Worm (Caenorhabditis elegans) whole organism, mixed stage, embryonic: ENCODE data around the gene srw-56.
"Not testable (repeated sequence)": the region's sequence is repeated elsewhere in the genome, so short reads cannot be mapped to it uniquely, and the experiment has no call there.

ENCODE experiments used
- M03D4.4 ChIP-seq: sonication (generic microtip); optimal IDR thresholded peaks from 2 replicates; lab custom pipeline; 2017; ENCODE audit warnings: mild to moderate bottlenecking, missing genetic modification characterization, missing compliant biosample characterization
- blmp-1 ChIP-seq: fragments of 150-350 bp; optimal IDR thresholded peaks from 2 replicates; lab custom pipeline; 2014; ENCODE audit warnings: missing biosample characterization, missing genetic modification characterization
- ceh-39 ChIP-seq: fragments of 150-350 bp; optimal IDR thresholded peaks from 2 replicates; lab custom pipeline; 2014; ENCODE audit warnings: missing biosample characterization, missing genetic modification characterization
- ceh-43 ChIP-seq: fragments of 200-800 bp; sonication (Bioruptor generic); optimal IDR thresholded peaks from 2 replicates; lab custom pipeline; 2018; ENCODE audit warnings: mild to moderate bottlenecking, missing genetic modification characterization, moderate library complexity, missing compliant biosample characterization
- ceh-83 ChIP-seq: fragments of 200-800 bp; sonication (Bioruptor generic); optimal IDR thresholded peaks from 2 replicates; lab custom pipeline; 2018; ENCODE audit warnings: mild to moderate bottlenecking, missing genetic modification characterization, missing compliant biosample characterization
- ces-1 ChIP-seq: fragments of 150-350 bp; optimal IDR thresholded peaks from 2 replicates; lab custom pipeline; 2014; ENCODE audit warnings: missing biosample characterization, missing genetic modification reagents, missing genetic modification characterization
- cnd-1 ChIP-seq: fragments of 200-800 bp; sonication (Bioruptor generic); optimal IDR thresholded peaks from 2 replicates; lab custom pipeline; 2018; ENCODE audit warnings: mild to moderate bottlenecking, missing genetic modification characterization, missing compliant biosample characterization
- drap-1 ChIP-seq: fragments of 200-800 bp; sonication (Bioruptor generic); optimal IDR thresholded peaks from 3 replicates; lab custom pipeline; 2018; ENCODE audit warnings: mild to moderate bottlenecking, missing genetic modification characterization, missing compliant biosample characterization
- elt-1 ChIP-seq: sonication (generic microtip); optimal IDR thresholded peaks from 2 replicates; lab custom pipeline; 2017; ENCODE audit warnings: missing genetic modification characterization, mild to moderate bottlenecking, missing compliant biosample characterization, antibody characterized with exemption, moderate library complexity, borderline replicate concordance; ENCODE audit not compliant: insufficient read depth
- elt-3 ChIP-seq: fragments of 150-350 bp; optimal IDR thresholded peaks from 2 replicates; lab custom pipeline; 2014; ENCODE audit warnings: missing biosample characterization, missing genetic modification characterization
- flh-1 ChIP-seq: fragments of 200-800 bp; sonication (Bioruptor generic); optimal IDR thresholded peaks from 2 replicates; lab custom pipeline; 2018; ENCODE audit warnings: mild to moderate bottlenecking, missing genetic modification characterization, moderate library complexity, missing compliant biosample characterization
- ham-2 ChIP-seq: fragments of 200-800 bp; sonication (Bioruptor generic); optimal IDR thresholded peaks from 2 replicates; lab custom pipeline; 2018; ENCODE audit warnings: mild to moderate bottlenecking, missing genetic modification characterization, missing compliant biosample characterization
- hlh-1 ChIP-seq: fragments of 150-350 bp; optimal IDR thresholded peaks from 2 replicates; lab custom pipeline; 2014; ENCODE audit warnings: missing biosample characterization, missing genetic modification reagents, missing genetic modification characterization
- mab-5 ChIP-seq: fragments of 150-350 bp; optimal IDR thresholded peaks from 2 replicates; lab custom pipeline; 2014; ENCODE audit warnings: missing biosample characterization, missing genetic modification characterization
- mep-1 ChIP-seq: fragments of 150-350 bp; optimal IDR thresholded peaks from 2 replicates; lab custom pipeline; 2017; ENCODE audit warnings: missing biosample characterization, missing genetic modification reagents, missing genetic modification characterization, inconsistent platforms
- nhr-12 ChIP-seq: fragments of 150-350 bp; optimal IDR thresholded peaks from 2 replicates; lab custom pipeline; 2014; ENCODE audit warnings: missing biosample characterization, missing genetic modification characterization
- nhr-2 ChIP-seq: fragments of 150-350 bp; optimal IDR thresholded peaks from 2 replicates; lab custom pipeline; 2014; ENCODE audit warnings: missing biosample characterization, missing genetic modification characterization
- nhr-237 ChIP-seq: fragments of 150-350 bp; optimal IDR thresholded peaks from 2 replicates; lab custom pipeline; 2014; ENCODE audit warnings: missing biosample characterization, missing genetic modification characterization
- nhr-28 ChIP-seq: fragments of 150-350 bp; optimal IDR thresholded peaks from 2 replicates; lab custom pipeline; 2014; ENCODE audit warnings: missing biosample characterization, missing genetic modification characterization
- nhr-76 ChIP-seq: sonication (generic microtip); optimal IDR thresholded peaks from 2 replicates; lab custom pipeline; 2017; ENCODE audit warnings: missing biosample characterization, missing genetic modification characterization
- pha-4 ChIP-seq: fragments of 150-350 bp; optimal IDR thresholded peaks from 2 replicates; lab custom pipeline; 2018; ENCODE audit warnings: missing biosample characterization, missing genetic modification reagents, missing genetic modification characterization
- sem-2 ChIP-seq: fragments of 200-800 bp; sonication (Bioruptor generic); optimal IDR thresholded peaks from 2 replicates; lab custom pipeline; 2018; ENCODE audit warnings: mild to moderate bottlenecking, missing genetic modification characterization, missing compliant biosample characterization
- snpc-4 ChIP-seq: fragments of 150-350 bp; optimal IDR thresholded peaks from 2 replicates; lab custom pipeline; 2014; ENCODE audit warnings: missing biosample characterization, missing genetic modification characterization
- tbx-8 ChIP-seq: fragments of 200-800 bp; sonication (Bioruptor generic); optimal IDR thresholded peaks from 2 replicates; lab custom pipeline; 2018; ENCODE audit warnings: mild to moderate bottlenecking, missing genetic modification characterization, moderate library complexity, missing compliant biosample characterization
- unc-120 ChIP-seq: sonication (generic microtip); optimal IDR thresholded peaks from 2 replicates; lab custom pipeline; 2017; ENCODE audit warnings: missing genetic modification characterization, missing compliant biosample characterization; ENCODE audit not compliant: poor library complexity, severe bottlenecking
- unc-39 ChIP-seq: fragments of 150-350 bp; optimal IDR thresholded peaks from 2 replicates; lab custom pipeline; 2014; ENCODE audit warnings: missing biosample characterization, missing genetic modification characterization
- unc-62 ChIP-seq: fragments of 150-350 bp; optimal IDR thresholded peaks from 2 replicates; lab custom pipeline; 2014; ENCODE audit warnings: missing biosample characterization, missing genetic modification reagents, missing genetic modification characterization
- zip-8 ChIP-seq: fragments of 150-350 bp; optimal IDR thresholded peaks from 2 replicates; lab custom pipeline; 2014; ENCODE audit warnings: missing biosample characterization, missing genetic modification characterization
- ztf-11 ChIP-seq: fragments of 150-350 bp; optimal IDR thresholded peaks from 2 replicates; lab custom pipeline; 2014; ENCODE audit warnings: missing biosample characterization, missing genetic modification characterization

srw-56 gene

DNA sequence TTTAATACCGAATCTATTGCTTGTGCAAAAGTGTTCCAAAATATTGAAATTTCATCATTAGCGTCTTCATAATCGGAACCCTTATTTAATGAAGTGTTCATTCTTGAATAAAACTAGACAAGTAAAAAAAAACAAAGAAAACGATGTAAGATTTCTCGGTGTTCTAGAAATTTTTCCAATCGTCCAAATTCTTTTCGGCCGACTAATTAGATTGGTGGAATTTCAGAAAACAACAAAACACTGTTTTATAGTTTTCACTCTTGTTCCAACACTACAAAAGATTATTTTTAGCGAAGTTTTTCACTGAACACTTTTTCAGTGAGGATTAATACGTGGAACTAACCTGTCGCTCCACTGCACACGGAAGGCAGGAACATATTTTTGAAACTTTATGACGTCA lies at the start of gene srw-56:
Gene srw-56, minus strand, starts transcription at position 101 of the 400 bp plus-strand sequence.
- TF ChIP-seq zip-8 (tag; lab: Kevin White, UChicago) (no peak), snpc-4 (no peak), ces-1 (GFP tag; lab: Kevin White, UChicago) (no peak), drap-1 (GFP tag; lab: Kevin White, UChicago) (no peak), elt-1 (tag; lab: Kevin White, UChicago) (no peak), mab-5 (tag; lab: Kevin White, UChicago) (no peak), ham-2 (GFP tag; lab: Kevin White, UChicago) (no peak)

DNA sequence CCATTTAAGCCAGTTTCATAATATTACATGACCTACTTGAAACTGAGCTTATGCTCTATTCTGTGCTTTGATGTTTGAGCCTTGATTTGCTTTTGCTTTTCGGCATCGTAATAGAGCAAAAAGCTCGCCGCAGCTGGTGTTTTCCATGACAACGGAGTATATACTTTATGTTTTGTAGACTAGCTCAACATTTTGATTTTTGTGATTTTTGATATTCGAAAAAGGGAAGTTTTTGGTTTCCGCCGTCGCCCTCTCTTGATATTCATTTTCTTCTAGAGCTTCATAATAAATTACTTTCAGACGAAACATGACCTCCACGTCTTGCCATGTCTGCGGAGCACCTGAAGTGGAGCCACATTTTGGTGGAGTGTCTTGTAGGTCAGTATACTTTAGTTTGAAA lies 49.6 kb upstream of the srw-56 start, which contains the start of gene nhr-63:
Gene nhr-63, plus strand, starts transcription at position 301 of the 400 bp plus-strand sequence.
- TF ChIP-seq M03D4.4 (tag; lab: Kevin White, UChicago) (no peak), ceh-83 (no peak), nhr-12 (tag; lab: Kevin White, UChicago) (no peak), mep-1 (tag; lab: Kevin White, UChicago) (no peak), sem-2 (GFP tag; lab: Kevin White, UChicago) (no peak), ham-2 (GFP tag; lab: Kevin White, UChicago) (no peak), elt-1 (tag; lab: Kevin White, UChicago) (no peak), ceh-43 (no peak), tbx-8 (GFP tag; lab: Kevin White, UChicago) (no peak), unc-62 (GFP tag; lab: Kevin White, UChicago) (no peak), snpc-4 (no peak), nhr-76 (tag; lab: Kevin White, UChicago) (no peak), ces-1 (GFP tag; lab: Kevin White, UChicago) (no peak), unc-120 (tag; lab: Kevin White, UChicago) (no peak), ceh-39 (no peak), zip-8 (tag; lab: Kevin White, UChicago) (no peak)
- TF ChIP-seq, all 35 proteins: peak for 0

DNA sequence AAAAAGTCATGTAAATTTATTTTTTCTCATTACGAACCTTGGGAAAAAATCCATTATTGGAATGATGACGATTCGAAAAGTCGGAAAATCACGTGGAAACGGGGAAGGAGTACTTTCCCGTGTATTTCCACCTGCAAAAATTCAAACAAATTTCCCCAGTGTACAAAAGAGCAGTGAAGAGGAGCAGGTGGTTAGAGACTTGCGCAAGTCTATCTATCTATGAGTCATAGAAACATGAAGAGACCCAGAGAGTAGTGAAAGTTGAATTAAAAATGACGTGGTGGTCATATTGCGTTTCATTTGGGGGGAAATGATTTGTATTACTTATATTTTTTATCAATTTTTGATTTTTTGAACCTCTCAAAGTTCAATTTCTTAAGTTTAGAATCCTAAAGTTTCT lies 47.8 kb upstream of the srw-56 start, which contains the start of gene nhr-50:
Gene nhr-50, minus strand, starts transcription at position 199 of the 400 bp plus-strand sequence.
- TF ChIP-seq ces-1 (GFP tag; lab: Kevin White, UChicago): no peak
- no peak for TF ChIP-seq nhr-28
- no peak for TF ChIP-seq ham-2 (GFP tag; lab: Kevin White, UChicago)
- TF ChIP-seq pha-4 (tag; lab: Kevin White, UChicago): peak; percentile 36

DNA sequence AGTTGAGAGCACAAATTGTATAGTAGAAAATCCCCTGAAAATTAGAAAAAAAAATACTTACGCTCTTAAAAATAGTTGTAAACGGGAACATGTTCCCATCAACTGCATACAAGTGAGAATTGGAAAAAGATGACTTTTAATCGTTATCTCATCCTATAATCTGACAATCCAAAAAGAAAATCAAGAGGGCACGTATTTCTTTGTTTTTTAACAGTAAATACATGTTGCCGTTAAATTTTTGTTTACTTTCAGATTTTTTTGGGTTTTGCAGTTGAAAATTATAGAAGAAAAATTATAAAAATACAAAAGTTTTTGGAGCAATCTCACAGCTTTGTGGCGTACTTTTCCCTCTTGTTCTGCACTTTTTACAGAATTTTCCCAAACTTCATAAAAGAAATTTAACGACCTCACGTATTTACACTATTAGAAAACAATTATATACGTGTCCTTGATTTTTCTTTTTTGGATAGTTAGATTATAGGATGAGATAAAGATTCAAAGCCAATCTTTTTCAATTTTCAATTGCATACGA lies 44.1 kb upstream of the srw-56 start, which contains the start of the genes C06C6.9 and C06C6.8:
Gene C06C6.9, minus strand, starts transcription at position 101 of the 532 bp plus-strand sequence.
Gene C06C6.8, plus strand, starts transcription at position 482 of the 532 bp plus-strand sequence.
- no peak for TF ChIP-seq ces-1 (GFP tag; lab: Kevin White, UChicago)
- no peak for TF ChIP-seq elt-3
- no peak for TF ChIP-seq ham-2 (GFP tag; lab: Kevin White, UChicago)
- no peak for TF ChIP-seq ceh-83
- no peak for TF ChIP-seq nhr-12 (tag; lab: Kevin White, UChicago)
- no peak for TF ChIP-seq snpc-4
- TF ChIP-seq elt-1 (tag; lab: Kevin White, UChicago): no peak
- TF ChIP-seq flh-1: no peak
- TF ChIP-seq, all 35 proteins: peak for 0

DNA sequence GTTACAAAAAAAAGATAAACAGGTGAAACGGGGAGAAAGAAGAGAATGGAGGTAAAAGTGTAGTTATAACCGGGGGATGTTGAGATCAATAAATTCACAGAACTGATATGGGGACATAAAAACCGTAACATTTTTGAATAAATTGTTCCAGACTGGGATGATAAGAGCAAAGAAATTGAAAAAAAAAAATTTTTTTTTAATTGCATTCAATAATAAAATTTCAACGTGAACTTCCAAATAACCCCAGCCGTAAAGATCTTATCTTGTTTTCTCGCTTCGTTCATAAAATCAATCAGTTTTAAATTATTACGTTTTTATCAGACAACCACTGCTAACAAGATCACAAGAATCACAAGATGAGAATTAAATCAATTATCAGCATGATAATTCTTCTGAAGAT lies 39.2 kb upstream of the srw-56 start, which contains the start of gene C06C6.7:
Gene C06C6.7, plus strand, starts transcription at position 301 of the 400 bp plus-strand sequence.
- not testable (repeated sequence) for TF ChIP-seq ztf-11; cnd-1; pha-4 (tag; lab: Kevin White, UChicago)
- TF ChIP-seq, all 35 proteins: peak for 0; not testable (repeated sequence) for 35

DNA sequence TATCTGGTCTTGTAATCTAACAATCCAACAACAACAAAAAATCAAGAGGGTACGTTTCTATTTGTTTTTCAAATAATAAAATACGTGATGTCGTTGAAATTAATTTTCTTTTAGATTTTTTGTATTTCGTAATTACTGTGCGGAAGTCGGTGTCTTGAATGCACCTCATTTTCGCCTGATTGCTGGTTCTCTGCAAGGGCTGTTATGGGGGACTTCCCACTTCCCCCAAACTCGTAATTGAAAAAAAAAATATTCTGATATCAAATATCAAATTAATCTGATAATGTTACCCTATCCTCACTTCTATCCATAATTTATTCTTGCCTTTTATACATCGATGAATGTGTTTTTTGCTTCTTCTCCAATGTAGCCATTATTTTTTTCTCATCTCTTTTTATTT lies 35.4 kb upstream of the srw-56 start, which contains the start of gene F36G9.15:
Gene F36G9.15, minus strand, starts transcription at position 101 of the 400 bp plus-strand sequence.
- TF ChIP-seq nhr-237 (tag; lab: Kevin White, UChicago) (no peak), elt-1 (tag; lab: Kevin White, UChicago) (no peak), blmp-1 (no peak), zip-8 (tag; lab: Kevin White, UChicago) (no peak), nhr-76 (tag; lab: Kevin White, UChicago) (no peak), cnd-1 (no peak), unc-39 (tag; lab: Kevin White, UChicago) (no peak), tbx-8 (GFP tag; lab: Kevin White, UChicago) (no peak), ham-2 (GFP tag; lab: Kevin White, UChicago) (no peak), nhr-2 (tag; lab: Kevin White, UChicago) (no peak), mep-1 (tag; lab: Kevin White, UChicago) (no peak), elt-3 (no peak), ztf-11 (no peak), hlh-1 (tag; lab: Kevin White, UChicago) (no peak)
